Worm (Caenorhabditis elegans): ENCODE data around the gene C08B6.14.

DNA sequence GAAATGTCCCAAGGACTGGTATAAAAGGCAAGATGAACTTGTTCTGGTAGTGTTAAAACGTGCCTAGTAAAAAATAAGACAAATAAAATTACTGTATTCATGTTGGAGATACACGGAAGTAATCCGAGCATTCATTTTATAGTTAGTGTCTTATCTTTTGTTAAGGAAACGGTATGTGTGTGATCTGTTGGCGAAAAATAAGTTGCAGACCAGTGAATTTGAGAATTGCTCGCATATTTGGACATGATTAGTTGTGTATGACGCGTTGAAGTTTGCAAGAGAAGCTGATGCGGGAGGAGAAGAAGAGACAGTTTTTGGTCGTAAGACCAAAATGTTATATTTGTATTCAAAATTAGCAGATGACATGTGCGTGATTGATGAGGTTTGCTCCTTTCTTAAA, at the start of gene C08B6.14:
- TF ChIP-seq ztf-4 (tag; optimal IDR thresholded peaks at IDR 0.05), result no peak
- TF ChIP-seq lin-39 (tag; optimal IDR thresholded peaks at IDR 0.05), result no peak
